Worm (Caenorhabditis elegans) whole organism, L1 larva: ENCODE measurements around the gene lec-5.

Experiments
- F16B12.6 ChIP-seq: fragments of 150-350 bp; optimal IDR thresholded peaks from 2 replicates; lab custom pipeline; 2014; ENCODE audit warnings: missing biosample characterization, missing genetic modification characterization
- aly-2 ChIP-seq: fragments of 150-350 bp; optimal IDR thresholded peaks from 2 replicates; lab custom pipeline; 2014; ENCODE audit warnings: missing biosample characterization, missing genetic modification characterization
- ama-1 ChIP-seq: fragments of 150-350 bp; optimal IDR thresholded peaks from 2 replicates; lab custom pipeline; 2014
- blmp-1 ChIP-seq: fragments of 150-350 bp; optimal IDR thresholded peaks from 2 replicates; lab custom pipeline; 2014; ENCODE audit warnings: missing biosample characterization, missing genetic modification characterization
- dpl-1 ChIP-seq, 3 experiments: fragments of 150-350 bp in 2 of 3; sonication (generic microtip) in 1 of 3; optimal IDR thresholded peaks; 2 replicates each; lab custom pipeline; 2014 to 2017; ENCODE audit warnings: missing biosample characterization in 3 of 3, missing genetic modification characterization in 3 of 3, missing genetic modification reagents in 3 of 3
- efl-1 ChIP-seq, 4 experiments: fragments of 150-350 bp; optimal IDR thresholded peaks in 3 of 4; peaks in 1 of 4; 1 replicate in 1 of 4; 2 replicates in 3 of 4; lab custom pipeline; 2014; ENCODE audit warnings: missing biosample characterization in 2 of 4, missing genetic modification characterization in 2 of 4, missing genetic modification reagents in 2 of 4
- elt-3 ChIP-seq, 6 experiments: fragments of 150-350 bp in 1 of 6; sonication (generic microtip); optimal IDR thresholded peaks; 2 replicates each; lab custom pipeline; 2017 to 2018; ENCODE audit warnings: missing biosample characterization in 6 of 6, missing genetic modification characterization in 6 of 6, inconsistent platforms in 1 of 6
- ets-5 ChIP-seq: fragments of 200-800 bp; sonication (Bioruptor generic); IDR thresholded peaks from 2 replicates; pipeline ENCODE4 v1.3.6; 2022; ENCODE audit warnings: missing genetic modification characterization, missing compliant biosample characterization
- grh-1 ChIP-seq: fragments of 200-800 bp; sonication (Bioruptor generic); IDR thresholded peaks from 2 replicates; pipeline ENCODE4 v1.3.6; 2022; ENCODE audit warnings: missing genetic modification reagents, missing genetic modification characterization, missing compliant biosample characterization
- hlh-4 ChIP-seq: sonication (generic microtip); optimal IDR thresholded peaks from 2 replicates; lab custom pipeline; 2016; ENCODE audit warnings: mild to moderate bottlenecking, missing genetic modification characterization, missing compliant biosample characterization
- lin-13 ChIP-seq: fragments of 150-350 bp; optimal IDR thresholded peaks from 2 replicates; lab custom pipeline; 2014; ENCODE audit warnings: missing biosample characterization, missing genetic modification reagents, missing genetic modification characterization
- lin-14 ChIP-seq: fragments of 200-800 bp; sonication (Bioruptor generic); optimal IDR thresholded peaks from 2 replicates; lab custom pipeline; 2018; ENCODE audit warnings: mild to moderate bottlenecking, missing genetic modification characterization, moderate library complexity, missing compliant biosample characterization
- lin-15B ChIP-seq: fragments of 150-350 bp; sonication (generic microtip); optimal IDR thresholded peaks from 3 replicates; lab custom pipeline; 2014; ENCODE audit warnings: missing biosample characterization, missing genetic modification characterization
- lin-35 ChIP-seq, 2 experiments: fragments of 150-350 bp; optimal IDR thresholded peaks; 2 replicates each; lab custom pipeline; 2014; ENCODE audit warnings: missing biosample characterization in 2 of 2, missing genetic modification characterization in 2 of 2, missing genetic modification reagents in 2 of 2
- lin-39 ChIP-seq: fragments of 150-350 bp; optimal IDR thresholded peaks from 2 replicates; lab custom pipeline; 2014; ENCODE audit warnings: missing biosample characterization, missing genetic modification reagents, missing genetic modification characterization
- lsy-2 ChIP-seq, 2 experiments: fragments of 150-350 bp; optimal IDR thresholded peaks; 2 replicates each; lab custom pipeline; 2014; ENCODE audit warnings: missing biosample characterization in 2 of 2, missing genetic modification characterization in 2 of 2
- mdl-1 ChIP-seq, 2 experiments: fragments of 150-350 bp; optimal IDR thresholded peaks; 2 replicates each; lab custom pipeline; 2014 to 2017; ENCODE audit warnings: missing biosample characterization in 2 of 2, missing genetic modification characterization in 2 of 2, inconsistent platforms in 1 of 2
- mef-2 ChIP-seq: fragments of 150-350 bp; optimal IDR thresholded peaks from 2 replicates; lab custom pipeline; 2014; ENCODE audit warnings: missing biosample characterization, missing genetic modification characterization
- mep-1 ChIP-seq: fragments of 150-350 bp; optimal IDR thresholded peaks from 2 replicates; lab custom pipeline; 2014; ENCODE audit warnings: missing biosample characterization, missing genetic modification characterization
- nhr-19 ChIP-seq: fragments of 200-800 bp; sonication (Bioruptor generic); conservative IDR thresholded peaks from 2 replicates; pipeline ENCODE4 v1.3.6; 2022; ENCODE audit warnings: missing genetic modification characterization, missing compliant biosample characterization
- nhr-20 ChIP-seq: sonication (generic microtip); optimal IDR thresholded peaks from 2 replicates; lab custom pipeline; 2016; ENCODE audit warnings: mild to moderate bottlenecking, missing genetic modification characterization, missing compliant biosample characterization
- nhr-71 ChIP-seq: sonication (generic microtip); optimal IDR thresholded peaks from 2 replicates; lab custom pipeline; 2016; ENCODE audit warnings: mild to moderate bottlenecking, missing genetic modification characterization, moderate library complexity, missing compliant biosample characterization
- nhr-77 ChIP-seq: fragments of 150-350 bp; optimal IDR thresholded peaks from 2 replicates; lab custom pipeline; 2014; ENCODE audit warnings: missing biosample characterization, missing genetic modification characterization
- nhr-85 ChIP-seq: sonication (generic microtip); peaks from one replicate; lab custom pipeline; 2016; ENCODE audit warnings: missing genetic modification characterization, inconsistent platforms, missing compliant biosample characterization
- nhr-90 ChIP-seq: sonication (generic microtip); optimal IDR thresholded peaks from 2 replicates; lab custom pipeline; 2016; ENCODE audit warnings: mild to moderate bottlenecking, missing genetic modification characterization, missing compliant biosample characterization; ENCODE audit not compliant: poor library complexity
- pax-3 ChIP-seq: fragments of 200-800 bp; sonication (Bioruptor generic); optimal IDR thresholded peaks from 2 replicates; lab custom pipeline; 2018; ENCODE audit warnings: mild to moderate bottlenecking, missing genetic modification characterization, moderate library complexity, missing compliant biosample characterization
- pqm-1 ChIP-seq: sonication (generic microtip); optimal IDR thresholded peaks from 3 replicates; lab custom pipeline; 2017; ENCODE audit warnings: missing biosample characterization, missing genetic modification characterization
- rnt-1 ChIP-seq: sonication (generic microtip); optimal IDR thresholded peaks from 2 replicates; lab custom pipeline; 2016; ENCODE audit warnings: mild to moderate bottlenecking, missing genetic modification characterization, moderate library complexity, missing compliant biosample characterization
- skn-1 ChIP-seq: fragments of 150-350 bp; optimal IDR thresholded peaks from 2 replicates; lab custom pipeline; 2014; ENCODE audit warnings: missing biosample characterization, missing genetic modification characterization
- snpc-4 ChIP-seq: fragments of 150-350 bp; optimal IDR thresholded peaks from 2 replicates; lab custom pipeline; 2014; ENCODE audit warnings: missing biosample characterization, missing genetic modification characterization
- snu-23 ChIP-seq: sonication (generic microtip); optimal IDR thresholded peaks from 2 replicates; lab custom pipeline; 2016; ENCODE audit warnings: missing genetic modification characterization, missing compliant biosample characterization
- sox-4 ChIP-seq: sonication (generic microtip); optimal IDR thresholded peaks from 2 replicates; lab custom pipeline; 2016; ENCODE audit warnings: missing genetic modification characterization, missing compliant biosample characterization
- unc-62 ChIP-seq: fragments of 150-350 bp; optimal IDR thresholded peaks from 2 replicates; lab custom pipeline; 2014; ENCODE audit warnings: missing biosample characterization, missing genetic modification reagents, missing genetic modification characterization
- unc-86 ChIP-seq: sonication (generic microtip); optimal IDR thresholded peaks from 2 replicates; lab custom pipeline; 2016; ENCODE audit warnings: missing genetic modification characterization, missing compliant biosample characterization
- vab-15 ChIP-seq: sonication (generic microtip); optimal IDR thresholded peaks from 2 replicates; lab custom pipeline; 2017; ENCODE audit warnings: missing genotype, mild to moderate bottlenecking, missing genetic modification characterization, missing compliant biosample characterization
- xbp-1 ChIP-seq: sonication (generic microtip); optimal IDR thresholded peaks from 2 replicates; lab custom pipeline; 2016; ENCODE audit warnings: missing genetic modification characterization, missing compliant biosample characterization

The lec-5 gene

DNA sequence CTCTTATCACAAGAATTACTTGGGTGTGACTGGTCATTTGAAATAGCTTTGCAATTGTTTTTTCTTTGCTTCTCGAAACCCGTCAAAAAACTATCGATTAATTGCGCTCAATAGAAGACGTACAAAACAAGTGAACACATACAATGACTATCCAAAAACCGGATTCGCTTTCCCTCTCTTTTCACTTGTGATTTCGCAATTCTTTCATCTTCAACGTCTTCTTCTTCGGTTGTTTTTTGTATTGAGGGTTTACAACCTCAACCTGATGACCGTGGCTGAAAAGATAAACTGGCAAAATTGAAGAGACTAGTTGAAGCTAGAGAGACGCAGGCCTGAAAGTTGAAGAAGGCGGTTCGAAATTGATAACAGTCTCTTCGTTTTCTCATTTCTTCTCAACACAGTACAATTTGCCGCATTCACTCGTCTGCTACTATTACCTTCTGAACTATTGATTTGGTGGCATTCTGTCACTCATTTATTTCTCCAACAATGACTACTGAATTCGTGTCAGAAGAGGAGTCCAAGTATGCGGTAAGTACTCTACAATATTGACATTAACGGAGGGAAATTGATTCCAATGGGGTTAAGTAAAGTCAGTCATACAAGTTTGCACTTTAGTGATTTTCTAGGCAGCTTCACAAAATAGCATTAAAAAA lies 45.2 kb upstream of the lec-5 start (continued):
- TF ChIP-seq grh-1 (GFP tag; lab: Robert Waterston, UW) (no peak; the same call in 1 of the 2 replicates), blmp-1 (tag; lab: Kevin White, UChicago) (peak; percentile 95), mef-2 (tag; lab: Kevin White, UChicago) (no peak), elt-3 (tag; optimal IDR thresholded peaks at IDR 0.05; lab: Kevin White, UChicago) (peak in 5 of 6 experiments; percentile 21 to 96 (median 35)), lin-35 (GFP tag; optimal IDR thresholded peaks at IDR 0.05; lab: Kevin White, UChicago) (peak in 1 of 2 experiments; percentile 58), pqm-1 (tag; lab: Kevin White, UChicago) (no peak)

DNA sequence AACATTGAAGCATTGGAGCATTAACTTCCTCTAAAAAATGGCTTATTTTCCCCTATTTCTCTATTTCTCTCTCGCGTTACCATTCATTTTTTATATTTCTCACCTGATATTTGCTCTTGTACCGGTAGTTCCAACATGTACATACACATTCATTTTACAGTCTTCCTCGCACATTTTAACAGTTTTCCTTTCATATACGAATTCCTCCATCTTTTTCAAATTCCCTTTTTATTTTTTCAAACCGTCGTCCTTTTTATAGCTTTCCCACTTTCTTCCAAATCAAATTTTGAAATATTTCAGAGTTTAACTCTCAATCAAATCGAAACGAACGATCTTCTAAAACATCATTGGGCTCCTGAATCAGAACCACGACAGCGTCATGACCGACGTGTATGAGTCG lies 43.3 kb upstream of the lec-5 start, which contains the start of gene rfip-1:
Gene rfip-1 (plus strand): TSS at position 301 of the 400 bp plus-strand sequence.
- no peak for TF ChIP-seq mdl-1 (tag; optimal IDR thresholded peaks at IDR 0.05; lab: Kevin White, UChicago)
- no peak for TF ChIP-seq sox-4 (tag; lab: Kevin White, UChicago)
- TF ChIP-seq skn-1 (tag; lab: Kevin White, UChicago): no peak
- no peak for TF ChIP-seq F16B12.6 (tag; lab: Kevin White, UChicago)
- TF ChIP-seq ets-5 (GFP tag; lab: Robert Waterston, UW): no peak
- no peak for TF ChIP-seq lin-39
- TF ChIP-seq snpc-4: no peak
- no peak for TF ChIP-seq hlh-4
- TF ChIP-seq aly-2 (tag; lab: Kevin White, UChicago): no peak
- no peak for TF ChIP-seq pax-3 (tag; lab: Kevin White, UChicago)
- TF ChIP-seq nhr-20 (tag; lab: Kevin White, UChicago): no peak
- TF ChIP-seq xbp-1 (tag; lab: Kevin White, UChicago): no peak
- no peak for TF ChIP-seq ama-1 (lab: Kevin White, UChicago)
- no peak for TF ChIP-seq lin-13 (GFP tag; lab: Kevin White, UChicago)
- TF ChIP-seq efl-1 (optimal IDR thresholded peaks at IDR 0.05; lab: Kevin White, UChicago): no peak
- no peak for TF ChIP-seq efl-1 (GFP tag; optimal IDR thresholded peaks at IDR 0.05 in 1 of 2; lab: Kevin White, UChicago)
- TF ChIP-seq unc-86 (tag; lab: Kevin White, UChicago): no peak

DNA sequence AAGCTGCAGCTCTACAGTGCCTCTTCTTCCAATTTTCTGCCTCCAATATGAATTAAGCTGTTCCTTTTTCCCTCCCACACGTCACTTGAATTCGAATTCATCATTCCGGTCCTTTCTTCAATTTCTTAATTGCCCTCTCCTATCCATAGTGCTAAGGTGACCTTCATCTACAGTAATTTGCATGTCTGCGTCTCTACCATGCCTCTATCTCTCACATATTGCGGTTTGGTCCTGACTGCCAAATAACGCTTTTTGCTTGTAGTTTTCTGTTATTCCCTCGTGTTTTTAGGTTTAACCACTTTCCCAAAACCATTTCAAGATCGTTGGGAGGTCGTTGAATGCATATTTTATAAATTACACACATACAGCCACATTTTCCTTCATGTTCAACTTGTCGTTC lies 39.8 kb upstream of the lec-5 start:
- TF ChIP-seq lin-39 (no peak), grh-1 (GFP tag; lab: Robert Waterston, UW) (peak; percentile 55; the same call in 1 of the 2 replicates), efl-1 (optimal IDR thresholded peaks at IDR 0.05; lab: Kevin White, UChicago) (peak in 1 of 2 experiments; percentile 2), efl-1 (GFP tag; optimal IDR thresholded peaks at IDR 0.05 in 1 of 2; lab: Kevin White, UChicago) (peak in 1 of 2 experiments; percentile 33), nhr-90 (tag; lab: Kevin White, UChicago) (no peak), lin-14 (GFP tag; lab: Kevin White, UChicago) (peak; percentile 63), lin-15B (tag; lab: Kevin White, UChicago) (no peak), nhr-85 (tag; lab: Kevin White, UChicago) (peak; percentile 86), rnt-1 (peak; percentile 21), snu-23 (GFP tag; lab: Kevin White, UChicago) (peak; percentile 32), nhr-71 (tag; lab: Kevin White, UChicago) (peak; percentile 8), dpl-1 (GFP tag; optimal IDR thresholded peaks at IDR 0.05; lab: Kevin White, UChicago) (no peak), lin-35 (GFP tag; optimal IDR thresholded peaks at IDR 0.05; lab: Kevin White, UChicago) (peak in 1 of 2 experiments; percentile 19), vab-15 (tag; lab: Kevin White, UChicago) (peak; percentile 19), unc-62 (GFP tag; lab: Kevin White, UChicago) (no peak), elt-3 (tag; optimal IDR thresholded peaks at IDR 0.05; lab: Kevin White, UChicago) (peak in 1 of 6 experiments; percentile 31), mep-1 (peak; percentile 51), nhr-19 (GFP tag; lab: Robert Waterston, UW) (0 out of 2 replicates have a peak, but pooled peaks have one; percentile 5), snpc-4 (no peak), blmp-1 (tag; lab: Kevin White, UChicago) (peak; percentile 63), lsy-2 (tag; optimal IDR thresholded peaks at IDR 0.05; lab: Kevin White, UChicago) (peak; percentile 4 to 31), mdl-1 (tag; optimal IDR thresholded peaks at IDR 0.05; lab: Kevin White, UChicago) (no peak), nhr-77 (tag; lab: Kevin White, UChicago) (no peak)
